Worm (Caenorhabditis elegans) whole organism, young adult: ENCODE results near the gene flh-2.

ENCODE experiments used
- B0019.2 ChIP-seq: fragments of 200-800 bp; sonication (Bioruptor generic); conservative IDR thresholded peaks from 2 replicates; pipeline ENCODE4 v1.3.6; 2022; ENCODE audit warnings: missing genetic modification reagents, missing genetic modification characterization, missing compliant biosample characterization
- B0035.1 ChIP-seq: sonication (generic microtip); optimal IDR thresholded peaks from 2 replicates; lab custom pipeline; 2016; ENCODE audit warnings: missing genetic modification characterization, mild to moderate bottlenecking, missing compliant biosample characterization, missing genotype, missing genetic modification reagents
- B0261.1 ChIP-seq: sonication (generic microtip); optimal IDR thresholded peaks from 2 replicates; lab custom pipeline; 2016; ENCODE audit warnings: mild to moderate bottlenecking, missing genetic modification characterization, moderate library complexity, missing compliant biosample characterization
- B0336.3 ChIP-seq: fragments of 200-800 bp; sonication (Bioruptor generic); IDR thresholded peaks from 2 replicates; pipeline ENCODE4 v1.3.6; 2022; ENCODE audit warnings: missing genetic modification characterization, missing compliant biosample characterization
- C06A6.2 ChIP-seq: fragments of 200-800 bp; sonication (Bioruptor generic); conservative IDR thresholded peaks from 2 replicates; pipeline ENCODE4 v1.3.6; 2022; ENCODE audit warnings: missing genetic modification characterization, missing compliant biosample characterization
- F22D6.2 ChIP-seq: sonication (generic microtip); optimal IDR thresholded peaks from 2 replicates; lab custom pipeline; 2016; ENCODE audit warnings: mild to moderate bottlenecking, missing genetic modification characterization, missing compliant biosample characterization
- F33H1.4 ChIP-seq: fragments of 200-800 bp; sonication (Bioruptor generic); IDR thresholded peaks from 2 replicates; pipeline ENCODE4 v1.3.6; 2022; ENCODE audit warnings: missing genetic modification reagents, missing genetic modification characterization, missing compliant biosample characterization
- F55B11.4 ChIP-seq: sonication (generic microtip); optimal IDR thresholded peaks from 2 replicates; lab custom pipeline; 2016; ENCODE audit warnings: missing compliant biosample characterization, missing genetic modification characterization, borderline replicate concordance; ENCODE audit not compliant: insufficient read depth
- F57A8.1 ChIP-seq: fragments of 200-800 bp; sonication (Bioruptor generic); optimal IDR thresholded peaks from 2 replicates; lab custom pipeline; 2018; ENCODE audit warnings: mild to moderate bottlenecking, missing genetic modification characterization, moderate library complexity, missing compliant biosample characterization
- F57C9.4 ChIP-seq: sonication (generic microtip); optimal IDR thresholded peaks from 2 replicates; lab custom pipeline; 2017; ENCODE audit warnings: mild to moderate bottlenecking, missing genetic modification characterization, missing compliant biosample characterization
- K11D2.4 ChIP-seq: fragments of 200-800 bp; sonication (Bioruptor generic); IDR thresholded peaks from 2 replicates; pipeline ENCODE4 v1.3.6; 2022; ENCODE audit warnings: missing genetic modification reagents, missing genetic modification characterization, missing compliant biosample characterization
- K12H6.12 ChIP-seq: fragments of 200-800 bp; sonication (Bioruptor generic); optimal IDR thresholded peaks from 2 replicates; lab custom pipeline; 2018; ENCODE audit warnings: mild to moderate bottlenecking, missing genetic modification characterization, missing compliant biosample characterization
- T07F8.4 ChIP-seq: sonication (generic microtip); optimal IDR thresholded peaks from 2 replicates; lab custom pipeline; 2016; ENCODE audit warnings: mild to moderate bottlenecking, missing genetic modification characterization, moderate library complexity, missing compliant biosample characterization
- T26A5.8 ChIP-seq: sonication (generic microtip); optimal IDR thresholded peaks from 2 replicates; lab custom pipeline; 2016; ENCODE audit warnings: missing genetic modification characterization, missing compliant biosample characterization
- Y53F4B.3 ChIP-seq: fragments of 200-800 bp; sonication (Bioruptor generic); IDR thresholded peaks from 2 replicates; pipeline ENCODE4 v1.3.6; 2022; ENCODE audit warnings: missing genetic modification reagents, missing genetic modification characterization, missing compliant biosample characterization
- Y53G8AR.9 ChIP-seq: fragments of 200-800 bp; sonication (Bioruptor generic); conservative IDR thresholded peaks from 2 replicates; pipeline ENCODE4 v1.3.6; 2022; ENCODE audit warnings: missing genetic modification reagents, missing genetic modification characterization, missing compliant biosample characterization
- Y56A3A.18 ChIP-seq: fragments of 200-800 bp; sonication (Bioruptor generic); IDR thresholded peaks from 2 replicates; pipeline ENCODE4 v1.3.6; 2022; ENCODE audit warnings: missing genetic modification reagents, missing genetic modification characterization, missing compliant biosample characterization
- aptf-3 ChIP-seq: fragments of 200-800 bp; sonication (Bioruptor generic); IDR thresholded peaks from 2 replicates; pipeline ENCODE4 v1.3.6; 2022; ENCODE audit warnings: missing genetic modification characterization, missing compliant biosample characterization
- atf-7 ChIP-seq: sonication (generic microtip); optimal IDR thresholded peaks from 2 replicates; lab custom pipeline; 2017; ENCODE audit warnings: mild to moderate bottlenecking, missing genetic modification characterization, missing compliant biosample characterization
- attf-6 ChIP-seq: fragments of 200-800 bp; sonication (Bioruptor generic); IDR thresholded peaks from 2 replicates; pipeline ENCODE4 v1.3.6; 2022; ENCODE audit warnings: missing genetic modification reagents, missing genetic modification characterization, missing compliant biosample characterization
- cebp-1 ChIP-seq, 2 experiments: fragments of 200-800 bp in 1 of 2; sonication (Bioruptor generic) in 1 of 2; sonication (generic microtip) in 1 of 2; IDR thresholded peaks in 1 of 2; optimal IDR thresholded peaks in 1 of 2; 2 replicates each; pipeline versions ENCODE4 v1.3.6 to Lab custom; 2017 to 2022; ENCODE audit warnings: missing compliant biosample characterization in 2 of 2, missing genetic modification characterization in 2 of 2, mild to moderate bottlenecking in 1 of 2, missing genetic modification reagents in 1 of 2, moderate library complexity in 1 of 2
- cebp-2 ChIP-seq: fragments of 200-800 bp; sonication (Bioruptor generic); IDR thresholded peaks from 2 replicates; pipeline ENCODE4 v1.3.6; 2022; ENCODE audit warnings: missing genetic modification characterization, missing compliant biosample characterization
- ceh-100 ChIP-seq: fragments of 200-800 bp; sonication (Bioruptor generic); IDR thresholded peaks from 2 replicates; pipeline ENCODE4 v1.3.6; 2022; ENCODE audit warnings: missing genetic modification reagents, missing genetic modification characterization, missing compliant biosample characterization
- ceh-40 ChIP-seq: fragments of 200-800 bp; sonication (Bioruptor generic); IDR thresholded peaks from 2 replicates; pipeline ENCODE4 v1.3.6; 2022; ENCODE audit warnings: missing genetic modification characterization, missing compliant biosample characterization
- ceh-79 ChIP-seq: sonication (generic microtip); optimal IDR thresholded peaks from 2 replicates; lab custom pipeline; 2017; ENCODE audit warnings: mild to moderate bottlenecking, missing genetic modification characterization, missing compliant biosample characterization
- die-1 ChIP-seq: sonication (generic microtip); optimal IDR thresholded peaks from 2 replicates; lab custom pipeline; 2016; ENCODE audit warnings: missing genotype, mild to moderate bottlenecking, missing genetic modification characterization, missing compliant biosample characterization
- dpl-1 ChIP-seq: fragments of 150-350 bp; optimal IDR thresholded peaks from 2 replicates; lab custom pipeline; 2014; ENCODE audit warnings: missing biosample characterization, missing genetic modification reagents, missing genetic modification characterization
- egl-44 ChIP-seq: fragments of 200-800 bp; sonication (Bioruptor generic); IDR thresholded peaks from 2 replicates; pipeline ENCODE4 v1.3.6; 2022; ENCODE audit warnings: missing genetic modification reagents, missing genetic modification characterization, missing compliant biosample characterization
- hlh-26 ChIP-seq: fragments of 200-800 bp; sonication (Bioruptor generic); conservative IDR thresholded peaks from 2 replicates; pipeline ENCODE4 v1.3.6; 2022; ENCODE audit warnings: missing genetic modification reagents, missing genetic modification characterization, missing compliant biosample characterization
- hrde-1 ChIP-seq: sonication (generic microtip); optimal IDR thresholded peaks from 2 replicates; lab custom pipeline; 2016; ENCODE audit warnings: missing genetic modification characterization, mild to moderate bottlenecking, missing compliant biosample characterization, moderate library complexity, missing genotype, missing genetic modification reagents, borderline replicate concordance
- hsf-1 ChIP-seq: fragments of 200-800 bp; sonication (Bioruptor generic); IDR thresholded peaks from 2 replicates; pipeline ENCODE4 v1.3.6; 2022; ENCODE audit warnings: missing genetic modification reagents, missing genetic modification characterization, missing compliant biosample characterization
- let-526 ChIP-seq: fragments of 200-800 bp; sonication (Bioruptor generic); IDR thresholded peaks from 2 replicates; pipeline ENCODE4 v1.3.6; 2022; ENCODE audit warnings: missing genetic modification reagents, missing genetic modification characterization, missing compliant biosample characterization
- let-607 ChIP-seq, 2 experiments: fragments of 200-800 bp in 1 of 2; sonication (Bioruptor generic) in 1 of 2; sonication (generic microtip) in 1 of 2; optimal IDR thresholded peaks; 2 replicates each; lab custom pipeline; 2016 to 2018; ENCODE audit warnings: mild to moderate bottlenecking in 2 of 2, missing compliant biosample characterization in 2 of 2, missing genetic modification characterization in 2 of 2, moderate library complexity in 2 of 2, missing genotype in 1 of 2
- lin-26 ChIP-seq: fragments of 200-800 bp; sonication (Bioruptor generic); IDR thresholded peaks from 2 replicates; pipeline ENCODE4 v1.3.6; 2022; ENCODE audit warnings: missing genetic modification reagents, missing genetic modification characterization, missing compliant biosample characterization
- lin-54 ChIP-seq: fragments of 200-800 bp; sonication (Bioruptor generic); optimal IDR thresholded peaks from 2 replicates; lab custom pipeline; 2018; ENCODE audit warnings: mild to moderate bottlenecking, missing genetic modification characterization, missing compliant biosample characterization
- lsl-1 ChIP-seq: fragments of 200-800 bp; sonication (Bioruptor generic); optimal IDR thresholded peaks from 2 replicates; lab custom pipeline; 2018; ENCODE audit warnings: mild to moderate bottlenecking, missing genetic modification characterization, moderate library complexity, missing compliant biosample characterization
- lsy-27 ChIP-seq: sonication (generic microtip); optimal IDR thresholded peaks from 2 replicates; lab custom pipeline; 2017; ENCODE audit warnings: missing genetic modification characterization, mild to moderate bottlenecking, missing compliant biosample characterization, antibody characterized with exemption, missing genotype, borderline replicate concordance; ENCODE audit not compliant: insufficient read depth
- madf-10 ChIP-seq: sonication (generic microtip); optimal IDR thresholded peaks from 2 replicates; lab custom pipeline; 2016; ENCODE audit warnings: mild to moderate bottlenecking, missing genetic modification characterization, missing compliant biosample characterization
- madf-6 ChIP-seq: fragments of 200-800 bp; sonication (Bioruptor generic); IDR thresholded peaks from 2 replicates; pipeline ENCODE4 v1.3.6; 2022; ENCODE audit warnings: missing genetic modification reagents, missing genetic modification characterization, missing compliant biosample characterization
- mes-4 ChIP-seq: sonication (generic microtip); optimal IDR thresholded peaks from 2 replicates; lab custom pipeline; 2016; ENCODE audit warnings: missing genotype, missing genetic modification characterization, missing compliant biosample characterization
- mxl-1 ChIP-seq: sonication (generic microtip); optimal IDR thresholded peaks from 2 replicates; lab custom pipeline; 2016; ENCODE audit warnings: missing genetic modification characterization, missing compliant biosample characterization
- nfya-2 ChIP-seq: fragments of 200-800 bp; sonication (Bioruptor generic); IDR thresholded peaks from 2 replicates; pipeline ENCODE4 v1.3.6; 2022; ENCODE audit warnings: missing genetic modification reagents, missing genetic modification characterization, missing compliant biosample characterization
- nhr-27 ChIP-seq: fragments of 200-800 bp; sonication (Bioruptor generic); optimal IDR thresholded peaks from 2 replicates; lab custom pipeline; 2018; ENCODE audit warnings: mild to moderate bottlenecking, missing genetic modification characterization, moderate library complexity, missing compliant biosample characterization
- nhr-90 ChIP-seq: sonication (generic microtip); optimal IDR thresholded peaks from 2 replicates; lab custom pipeline; 2016; ENCODE audit warnings: missing genotype, mild to moderate bottlenecking, missing genetic modification characterization, missing compliant biosample characterization
- repo-1 ChIP-seq: sonication (generic microtip); optimal IDR thresholded peaks from 2 replicates; lab custom pipeline; 2017; ENCODE audit warnings: mild to moderate bottlenecking, missing genetic modification characterization, missing compliant biosample characterization
- tbx-9 ChIP-seq: sonication (generic microtip); optimal IDR thresholded peaks from 2 replicates; lab custom pipeline; 2016; ENCODE audit warnings: borderline replicate concordance, missing genetic modification characterization, inconsistent platforms, missing compliant biosample characterization
- unc-130 ChIP-seq: sonication (generic microtip); optimal IDR thresholded peaks from 2 replicates; lab custom pipeline; 2016; ENCODE audit warnings: missing genetic modification reagents, missing genetic modification characterization, missing compliant biosample characterization
- ztf-26 ChIP-seq: sonication (generic microtip); optimal IDR thresholded peaks from 2 replicates; lab custom pipeline; 2017; ENCODE audit warnings: missing genetic modification characterization, missing compliant biosample characterization
- ztf-28 ChIP-seq: fragments of 200-800 bp; sonication (Bioruptor generic); IDR thresholded peaks from 2 replicates; pipeline ENCODE4 v1.3.6; 2022; ENCODE audit warnings: missing genetic modification reagents, missing genetic modification characterization, missing compliant biosample characterization

The flh-2 gene

ce11 chrIII:4947352-4947751, 4.6 kb upstream of the flh-2 start (continued):
- no peak for TF ChIP-seq cebp-1 (GFP tag; IDR thresholded peaks at IDR 0.05; lab: Robert Waterston, UW)
- TF ChIP-seq cebp-1 (tag; optimal IDR thresholded peaks at IDR 0.05; lab: Kevin White, UChicago), result no peak
- TF ChIP-seq dpl-1 (GFP tag; lab: Kevin White, UChicago), result no peak
- no peak for TF ChIP-seq atf-7 (tag; lab: Kevin White, UChicago)
- no peak for TF ChIP-seq F57C9.4
- no peak for TF ChIP-seq nhr-27 (tag; lab: Kevin White, UChicago)
- no peak for TF ChIP-seq B0019.2
- no peak for TF ChIP-seq nhr-90
- no peak for TF ChIP-seq die-1 (tag; lab: Kevin White, UChicago)
- no peak for TF ChIP-seq hsf-1 (GFP tag; lab: Robert Waterston, UW)
- no peak for TF ChIP-seq Y53F4B.3 (GFP tag; lab: Robert Waterston, UW)
- TF ChIP-seq madf-10 (tag; lab: Kevin White, UChicago), result no peak
- TF ChIP-seq nfya-2, result no peak
- TF ChIP-seq K11D2.4, result no peak
- no peak for TF ChIP-seq attf-6 (GFP tag; lab: Robert Waterston, UW)
- TF ChIP-seq aptf-3 (GFP tag; lab: Robert Waterston, UW), result no peak
- TF ChIP-seq B0261.1 (tag; lab: Kevin White, UChicago), result no peak
- TF ChIP-seq B0035.1 (tag; lab: Kevin White, UChicago), result no peak
- no peak for TF ChIP-seq Y56A3A.18 (GFP tag; lab: Robert Waterston, UW)
- peak; percentile 45 for TF ChIP-seq madf-6 (GFP tag; lab: Robert Waterston, UW)
- no peak for TF ChIP-seq Y53G8AR.9 (GFP tag; lab: Robert Waterston, UW)
- TF ChIP-seq mes-4 (tag; lab: Kevin White, UChicago), result no peak
- TF ChIP-seq let-607 (tag; optimal IDR thresholded peaks at IDR 0.05; lab: Kevin White, UChicago), result no peak
- TF ChIP-seq egl-44 (GFP tag; lab: Robert Waterston, UW), result no peak
- TF ChIP-seq repo-1 (tag; lab: Kevin White, UChicago), result no peak
- TF ChIP-seq B0336.3 (GFP tag; lab: Robert Waterston, UW), result peak; percentile 56; the same call in 1 of the 2 replicates
- 0 out of 2 replicates have a peak, but pooled peaks have one; percentile 8 for TF ChIP-seq F33H1.4 (GFP tag; lab: Robert Waterston, UW)
- no peak for TF ChIP-seq hrde-1 (tag; lab: Kevin White, UChicago)
- peak; percentile 48; the same call in 1 of the 2 replicates for TF ChIP-seq lin-26 (GFP tag; lab: Robert Waterston, UW)
- no peak for TF ChIP-seq C06A6.2
- TF ChIP-seq tbx-9 (tag; lab: Kevin White, UChicago), result no peak
- peak; percentile 50 for TF ChIP-seq ceh-100 (GFP tag; lab: Robert Waterston, UW)
- TF ChIP-seq K12H6.12, result no peak
- TF ChIP-seq lsl-1 (GFP tag; lab: Kevin White, UChicago), result no peak
- no peak for TF ChIP-seq F55B11.4
- TF ChIP-seq T26A5.8 (tag; lab: Kevin White, UChicago), result no peak
- TF ChIP-seq F22D6.2 (tag; lab: Kevin White, UChicago), result no peak
- no peak for TF ChIP-seq T07F8.4 (tag; lab: Kevin White, UChicago)
- TF ChIP-seq lsy-27 (tag; lab: Kevin White, UChicago), result no peak
- 0 out of 2 replicates have a peak, but pooled peaks have one; percentile 21 for TF ChIP-seq ztf-28 (GFP tag; lab: Robert Waterston, UW)
- TF ChIP-seq cebp-2 (GFP tag; lab: Robert Waterston, UW), result no peak
- no peak for TF ChIP-seq lin-54 (GFP tag; lab: Kevin White, UChicago)
- TF ChIP-seq F57A8.1, result no peak
- no peak for TF ChIP-seq ceh-40
- no peak for TF ChIP-seq ceh-79 (tag; lab: Kevin White, UChicago)
- no peak for TF ChIP-seq unc-130
- TF ChIP-seq hlh-26 (GFP tag; lab: Robert Waterston, UW), result no peak
- no peak for TF ChIP-seq mxl-1 (tag; lab: Kevin White, UChicago)
- no peak for TF ChIP-seq ztf-26 (tag; lab: Kevin White, UChicago)
- no peak for TF ChIP-seq let-526 (GFP tag; lab: Robert Waterston, UW)
